Fruit fly (Drosophila melanogaster) whole organism, prepupa: Measurements from ENCODE around the gene mof.

ENCODE experiments used
- CG15336 ChIP-seq: fragments of 200-800 bp; sonication (Bioruptor generic); IDR thresholded peaks from 2 replicates; pipeline ENCODE4 v1.3.6; 2022; ENCODE audit warnings: missing biosample characterization, missing genetic modification characterization
- CG32006 ChIP-seq: fragments of 200-800 bp; sonication (Bioruptor generic); optimal IDR thresholded peaks from 3 replicates; lab custom pipeline; 2017; ENCODE audit warnings: missing biosample characterization, mild to moderate bottlenecking, missing genetic modification characterization
- Hr38 ChIP-seq: sonication (Bioruptor generic); optimal IDR thresholded peaks from 2 replicates; lab custom pipeline; 2016; ENCODE audit warnings: missing biosample characterization, missing genetic modification characterization
- Hr39 ChIP-seq: fragments of 200-800 bp; sonication (Bioruptor generic); optimal IDR thresholded peaks from 2 replicates; lab custom pipeline; 2016; ENCODE audit warnings: missing biosample characterization, missing genetic modification characterization
- Lpt ChIP-seq: fragments of 200-800 bp; sonication (Bioruptor generic); optimal IDR thresholded peaks from 3 replicates; lab custom pipeline; 2016; ENCODE audit warnings: missing biosample characterization, missing genetic modification characterization
- Sox14 ChIP-seq: fragments of 200-800 bp; sonication (Bioruptor generic); optimal IDR thresholded peaks from 3 replicates; lab custom pipeline; 2016; ENCODE audit warnings: missing biosample characterization, missing genetic modification characterization
- dsx ChIP-seq: fragments of 200-800 bp; optimal IDR thresholded peaks from 3 replicates; lab custom pipeline; 2019; ENCODE audit warnings: missing biosample characterization, mild to moderate bottlenecking, missing genetic modification characterization, moderate library complexity; ENCODE audit not compliant: poor library complexity, severe bottlenecking
- esn ChIP-seq: fragments of 200-800 bp; sonication (Bioruptor generic); optimal IDR thresholded peaks from 2 replicates; lab custom pipeline; 2016; ENCODE audit warnings: missing biosample characterization, mild to moderate bottlenecking, missing genetic modification characterization, moderate library complexity
- net ChIP-seq: fragments of 200-800 bp; sonication (Bioruptor generic); optimal IDR thresholded peaks from 3 replicates; lab custom pipeline; 2016; ENCODE audit warnings: missing biosample characterization, missing genetic modification characterization
- topi ChIP-seq: fragments of 200-800 bp; sonication (Bioruptor generic); optimal IDR thresholded peaks from 3 replicates; lab custom pipeline; 2016; ENCODE audit warnings: missing biosample characterization, missing genetic modification characterization

DNA sequence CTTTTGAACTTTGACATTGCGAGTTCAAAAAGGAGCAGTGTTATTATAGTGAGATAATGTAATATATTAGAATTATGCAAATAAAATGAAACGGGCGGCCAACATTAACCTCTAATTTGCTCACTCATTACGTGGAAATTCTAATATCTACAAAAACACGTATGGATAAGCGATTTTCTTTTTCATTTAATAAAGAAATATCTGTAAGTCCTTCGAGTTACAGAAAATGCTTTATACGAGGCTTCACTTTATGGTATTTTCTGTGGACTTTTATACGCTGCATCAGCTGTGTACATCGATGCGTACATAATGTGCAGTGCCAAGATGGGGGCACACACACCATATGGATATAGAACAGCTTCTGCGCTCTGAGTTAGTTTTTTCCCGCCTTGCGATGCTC is 9.3 kb upstream of the mof start:
- TF ChIP-seq esn (GFP tag; lab: Kevin White, UChicago) (no peak), dsx (GFP tag; lab: Kevin White, UChicago) (no peak), topi (GFP tag; lab: Kevin White, UChicago) (no peak), Hr38 (no peak), Sox14 (GFP tag; lab: Kevin White, UChicago) (no peak), Hr39 (GFP tag; lab: Kevin White, UChicago) (no peak), CG15336 (GFP tag; lab: Robert Waterston, UW) (no peak), CG32006 (GFP tag; lab: Kevin White, UChicago) (no peak), Lpt (GFP tag; lab: Kevin White, UChicago) (no peak), net (no peak)
